Worm (Caenorhabditis elegans): ENCODE data around the gene R07B1.11.

R07B1.11 gene

ce11 chrX:9882112-9882511 is 25.4 kb downstream of the R07B1.11 start, which contains the start of gene glo-1:
glo-1 (minus strand) TSS chrX:9882212.
- no peak for TF ChIP-seq ceh-45 (GFP tag; IDR thresholded peaks at IDR 0.05)

- TF ChIP-seq ceh-14 (tag; optimal IDR thresholded peaks at IDR 0.05) (no peak), odd-2 (tag; optimal IDR thresholded peaks at IDR 0.05) (no peak), ceh-2 (tag; optimal IDR thresholded peaks at IDR 0.05) (no peak), tbx-7 (tag; optimal IDR thresholded peaks at IDR 0.05) (no peak), tbx-2 (tag; optimal IDR thresholded peaks at IDR 0.05) (no peak), ceh-22 (tag; optimal IDR thresholded peaks at IDR 0.05) (no peak), Y22D7AL.16 (tag; optimal IDR thresholded peaks at IDR 0.05) (no peak), dve-1 (tag; optimal IDR thresholded peaks at IDR 0.05) (no peak), rnt-1 (tag; optimal IDR thresholded peaks at IDR 0.05) (no peak), fkh-10 (GFP tag; optimal IDR thresholded peaks at IDR 0.05) (no peak), ceh-30 (tag; optimal IDR thresholded peaks at IDR 0.05) (no peak), ceh-45 (GFP tag; IDR thresholded peaks at IDR 0.05) (no peak), hlh-30 (tag; optimal IDR thresholded peaks at IDR 0.05; ENCODE audit: insufficient read depth) (no peak), nfya-1 (tag; optimal IDR thresholded peaks at IDR 0.05) (no peak), mec-3 (tag; optimal IDR thresholded peaks at IDR 0.05; ENCODE audit: borderline replicate concordance) (no peak), sox-2 (GFP tag; IDR thresholded peaks at IDR 0.05) (no peak), hlh-6 (tag; optimal IDR thresholded peaks at IDR 0.05) (no peak), sdc-2 (tag; optimal IDR thresholded peaks at IDR 0.05) (no peak), eyg-1 (tag; optimal IDR thresholded peaks at IDR 0.05) (no peak)
Observed at ce11 chrX:9882572-9882971, 25.9 kb downstream of the R07B1.11 start.

DNA sequence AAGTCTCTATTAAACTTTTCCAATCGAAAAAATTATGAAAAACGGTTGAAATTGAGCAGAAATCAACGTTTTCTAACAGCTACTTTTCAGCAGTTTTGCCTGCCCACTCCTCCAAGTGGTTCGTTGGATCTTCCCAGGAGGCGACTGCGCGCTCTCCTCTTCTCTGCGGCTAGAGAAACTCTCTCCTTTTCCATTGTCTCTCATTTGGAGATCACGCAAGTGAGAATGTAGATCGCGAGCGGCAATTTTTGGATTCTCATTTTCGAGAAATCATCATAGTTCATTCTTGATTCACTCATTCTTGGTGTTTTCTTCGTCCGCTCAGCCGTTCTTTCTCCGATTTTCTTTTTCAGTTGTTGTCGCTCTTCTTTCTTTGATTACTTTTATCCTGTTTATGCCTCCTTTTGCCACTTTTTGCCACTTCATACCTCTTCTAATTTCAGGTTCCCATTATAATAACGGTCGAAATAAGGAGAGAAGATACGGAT is 27.2 kb downstream of the R07B1.11 start, which contains the start of gene mrp-4:
Gene mrp-4, plus strand, starts transcription at position 438 of the 488 bp plus-strand sequence.
- TF ChIP-seq C08G9.2 (tag; optimal IDR thresholded peaks at IDR 0.05) (no peak), hlh-15 (tag; optimal IDR thresholded peaks at IDR 0.05) (no peak), pha-2 (tag; optimal IDR thresholded peaks at IDR 0.05) (no peak), hlh-8 (tag; optimal IDR thresholded peaks at IDR 0.05) (no peak), elt-4 (tag; optimal IDR thresholded peaks at IDR 0.05) (no peak)

- no peak for TF ChIP-seq Y22D7AL.16 (tag; optimal IDR thresholded peaks at IDR 0.05)
- TF ChIP-seq sox-2 (GFP tag; IDR thresholded peaks at IDR 0.05): no peak
- TF ChIP-seq elt-4 (tag; optimal IDR thresholded peaks at IDR 0.05): no peak
- no peak for TF ChIP-seq unc-86 (tag; optimal IDR thresholded peaks at IDR 0.05)
- no peak for TF ChIP-seq madf-2 (tag; optimal IDR thresholded peaks at IDR 0.05)
- no peak for TF ChIP-seq C08G9.2 (tag; optimal IDR thresholded peaks at IDR 0.05)
- no peak for TF ChIP-seq ceh-31 (tag; optimal IDR thresholded peaks at IDR 0.05)
- TF ChIP-seq pha-4 (tag; optimal IDR thresholded peaks at IDR 0.05): no peak
- no peak for TF ChIP-seq elt-2 (tag; optimal IDR thresholded peaks at IDR 0.05)
- TF ChIP-seq nfya-1 (tag; optimal IDR thresholded peaks at IDR 0.05): no peak
- no peak for TF ChIP-seq unc-3 (GFP tag; conservative IDR thresholded peaks at IDR 0.05)
- no peak for TF ChIP-seq unc-3 (tag; optimal IDR thresholded peaks at IDR 0.05)
- TF ChIP-seq dmd-4 (tag; optimal IDR thresholded peaks at IDR 0.05; ENCODE audit: borderline replicate concordance): no peak
- TF ChIP-seq rnt-1 (tag; optimal IDR thresholded peaks at IDR 0.05): no peak
- no peak for TF ChIP-seq hlh-15 (tag; optimal IDR thresholded peaks at IDR 0.05)
- no peak for TF ChIP-seq lin-11 (tag; optimal IDR thresholded peaks at IDR 0.05)
- TF ChIP-seq pros-1 (tag; optimal IDR thresholded peaks at IDR 0.05): no peak
- TF ChIP-seq hlh-30 (tag; optimal IDR thresholded peaks at IDR 0.05; ENCODE audit: insufficient read depth): no peak
- no peak for TF ChIP-seq ahr-1 (tag; optimal IDR thresholded peaks at IDR 0.05)
Observed at ce11 chrX:9892323-9892722, 35.6 kb downstream of the R07B1.11 start, which contains the start of gene F21G4.1. F21G4.1 (minus strand) TSS chrX:9892328.

- TF ChIP-seq nhr-11 (tag; optimal IDR thresholded peaks at IDR 0.05): no peak
- no peak for TF ChIP-seq ahr-1 (tag; optimal IDR thresholded peaks at IDR 0.05)
- TF ChIP-seq ceh-18 (tag; optimal IDR thresholded peaks at IDR 0.05): no peak
- TF ChIP-seq unc-42 (tag; optimal IDR thresholded peaks at IDR 0.05): no peak
- TF ChIP-seq odd-2 (tag; optimal IDR thresholded peaks at IDR 0.05): no peak
- TF ChIP-seq ref-2 (tag; optimal IDR thresholded peaks at IDR 0.05): no peak
- no peak for TF ChIP-seq ceh-24 (tag; optimal IDR thresholded peaks at IDR 0.05)
- TF ChIP-seq fkh-6 (tag; optimal IDR thresholded peaks at IDR 0.05): no peak
- no peak for TF ChIP-seq nhr-232 (tag; optimal IDR thresholded peaks at IDR 0.05)
- TF ChIP-seq ceh-19 (GFP tag; optimal IDR thresholded peaks at IDR 0.05): no peak
- no peak for TF ChIP-seq ceh-45 (GFP tag; IDR thresholded peaks at IDR 0.05)
- no peak for TF ChIP-seq fkh-10 (GFP tag; optimal IDR thresholded peaks at IDR 0.05)
- no peak for TF ChIP-seq C38D4.7 (GFP tag; optimal IDR thresholded peaks at IDR 0.05)
- TF ChIP-seq pros-1 (tag; optimal IDR thresholded peaks at IDR 0.05): no peak
- TF ChIP-seq pqm-1 (tag; optimal IDR thresholded peaks at IDR 0.05): no peak
- no peak for TF ChIP-seq hlh-15 (tag; optimal IDR thresholded peaks at IDR 0.05)
- TF ChIP-seq hlh-13 (GFP tag; optimal IDR thresholded peaks at IDR 0.05): no peak
Observed at ce11 chrX:9893069-9893468, 36.4 kb downstream of the R07B1.11 start.

Measured in whole organism, late embryonic.